Fruit fly (Drosophila melanogaster): ENCODE results near the gene nis.

Gene nis

DNA sequence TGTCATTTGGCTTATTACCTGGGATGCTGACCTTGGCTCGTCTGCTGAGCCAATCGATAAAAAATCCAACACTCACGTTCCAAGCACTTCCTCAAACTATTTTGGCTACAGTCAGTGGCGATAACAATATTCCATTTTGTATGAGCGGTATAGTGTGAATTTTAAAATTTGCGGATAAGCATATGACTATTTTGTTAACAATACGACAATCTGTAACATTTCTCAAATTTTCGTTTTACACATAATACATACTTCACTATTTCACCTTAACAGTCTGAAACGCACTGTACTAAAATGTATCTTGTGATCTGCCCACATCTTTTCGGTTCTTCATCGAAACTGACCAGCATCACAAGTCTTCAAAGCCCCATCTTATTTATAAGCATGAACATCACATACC, 7.7 kb downstream of the nis start (continued):
- TF ChIP-seq Tbp (GFP tag; optimal IDR thresholded peaks at IDR 0.05) (no peak), Drgx (GFP tag; IDR thresholded peaks at IDR 0.05) (no peak), CG5953 (GFP tag; IDR thresholded peaks at IDR 0.05) (no peak), chif (GFP tag; optimal IDR thresholded peaks at IDR 0.05) (peak in 1 of 2 experiments; percentile 45), CG3163 (GFP tag; optimal IDR thresholded peaks at IDR 0.05) (peak; percentile 23), CG14441 (GFP tag; IDR thresholded peaks at IDR 0.05) (peak; percentile 85), ab (GFP tag; optimal IDR thresholded peaks at IDR 0.05) (peak; percentile 25), CG1602 (GFP tag; optimal IDR thresholded peaks at IDR 0.05) (no peak), HmgD (GFP tag; optimal IDR thresholded peaks at IDR 0.05) (no peak), CG2120 (GFP tag; optimal IDR thresholded peaks at IDR 0.05) (peak; percentile 87), slp2 (GFP tag; optimal IDR thresholded peaks at IDR 0.05) (no peak), CG12299 (tag; optimal IDR thresholded peaks at IDR 0.05) (peak; percentile 58), mld (GFP tag; IDR thresholded peaks at IDR 0.05; ENCODE audit: partially characterized antibody) (no peak), hbn (GFP tag; IDR thresholded peaks at IDR 0.05; ENCODE audit: partially characterized antibody) (no peak), lmd (GFP tag; IDR thresholded peaks at IDR 0.05) (peak; percentile 73), CG6683 (GFP tag; optimal IDR thresholded peaks at IDR 0.05) (peak; percentile 25), CG12155 (GFP tag; optimal IDR thresholded peaks at IDR 0.05) (peak; percentile 57), CG2199 (GFP tag; IDR thresholded peaks at IDR 0.05) (no peak), rib (GFP tag; IDR thresholded peaks at IDR 0.05) (peak; percentile 76), HLH54F (GFP tag; optimal IDR thresholded peaks at IDR 0.05) (peak; percentile 65), Ada2b (GFP tag; IDR thresholded peaks at IDR 0.05) (peak; percentile 83), CG10209 (GFP tag; optimal IDR thresholded peaks at IDR 0.05) (peak; percentile 41), CG13287 (GFP tag; IDR thresholded peaks at IDR 0.05; ENCODE audit: partially characterized antibody) (no peak), CG9932 (GFP tag; IDR thresholded peaks at IDR 0.05) (peak; percentile 89), CG15073 (GFP tag; optimal IDR thresholded peaks at IDR 0.05) (no peak), cato (GFP tag; optimal IDR thresholded peaks at IDR 0.05; ENCODE audit: borderline replicate concordance) (no peak), bowl (GFP tag; IDR thresholded peaks at IDR 0.05) (no peak), chm (GFP tag; IDR thresholded peaks at IDR 0.05) (peak; percentile 51; the same call in 1 of the 2 replicates), Rfx (GFP tag; IDR thresholded peaks at IDR 0.05) (peak; percentile 90), D (optimal IDR thresholded peaks at IDR 0.05) (no peak), D (GFP tag; optimal IDR thresholded peaks at IDR 0.05) (peak; percentile 37), CG11456 (GFP tag; IDR thresholded peaks at IDR 0.05) (peak; percentile 77), Sry-β (GFP tag; optimal IDR thresholded peaks at IDR 0.05) (no peak), CG17385 (GFP tag; optimal IDR thresholded peaks at IDR 0.05) (peak; percentile 66), corto (GFP tag; optimal IDR thresholded peaks at IDR 0.05) (no peak), Oli (tag; optimal IDR thresholded peaks at IDR 0.05) (peak; percentile 68), CG18262 (tag; optimal IDR thresholded peaks at IDR 0.05) (peak; percentile 49), CG16779 (GFP tag; IDR thresholded peaks at IDR 0.05) (peak; percentile 79), CG15696 (tag; optimal IDR thresholded peaks at IDR 0.05) (peak; percentile 7), CG6813 (GFP tag; optimal IDR thresholded peaks at IDR 0.05) (peak; percentile 28), unpg (GFP tag; optimal IDR thresholded peaks at IDR 0.05) (peak; percentile 78), CG18619 (GFP tag; optimal IDR thresholded peaks at IDR 0.05) (peak; percentile 58), CG1233 (GFP tag; optimal IDR thresholded peaks at IDR 0.05) (peak; percentile 27), dmrt99B (tag; optimal IDR thresholded peaks at IDR 0.05) (peak; percentile 76), pfk (GFP tag; optimal IDR thresholded peaks at IDR 0.05) (no peak), so (GFP tag; IDR thresholded peaks at IDR 0.05) (peak; percentile 78; the same call in 2 of the 3 replicates), gem (tag; optimal IDR thresholded peaks at IDR 0.05) (peak; percentile 78), CG10462 (GFP tag; optimal IDR thresholded peaks at IDR 0.05) (no peak), en (GFP tag; optimal IDR thresholded peaks at IDR 0.05) (peak; percentile 36), CG10274 (GFP tag; optimal IDR thresholded peaks at IDR 0.05) (peak; percentile 20), exex (tag; optimal IDR thresholded peaks at IDR 0.05) (peak; percentile 34)
